Worm (Caenorhabditis elegans) whole organism, young adult: ENCODE measurements around the gene pld-1.

Experiments
- B0019.2 ChIP-seq: fragments of 200-800 bp; sonication (Bioruptor generic); conservative IDR thresholded peaks from 2 replicates; pipeline ENCODE4 v1.3.6; 2022; ENCODE audit warnings: missing genetic modification reagents, missing genetic modification characterization, missing compliant biosample characterization
- C06A6.2 ChIP-seq: fragments of 200-800 bp; sonication (Bioruptor generic); conservative IDR thresholded peaks from 2 replicates; pipeline ENCODE4 v1.3.6; 2022; ENCODE audit warnings: missing genetic modification characterization, missing compliant biosample characterization
- C17E4.6 ChIP-seq: fragments of 200-800 bp; sonication (Bioruptor generic); IDR thresholded peaks from 2 replicates; pipeline ENCODE4 v1.3.6; 2022; ENCODE audit warnings: missing genetic modification reagents, missing genetic modification characterization, missing compliant biosample characterization
- F10E7.11 ChIP-seq: sonication (generic microtip); optimal IDR thresholded peaks from 2 replicates; lab custom pipeline; 2017; ENCODE audit warnings: mild to moderate bottlenecking, missing genetic modification characterization, moderate library complexity, missing compliant biosample characterization
- F23B12.7 ChIP-seq: sonication (generic microtip); optimal IDR thresholded peaks from 2 replicates; lab custom pipeline; 2017; ENCODE audit warnings: missing genetic modification characterization, mild to moderate bottlenecking, missing compliant biosample characterization, antibody characterized with exemption, moderate library complexity; ENCODE audit not compliant: insufficient read depth
- F37B4.10 ChIP-seq: fragments of 200-800 bp; sonication (Bioruptor generic); IDR thresholded peaks from 2 replicates; pipeline ENCODE4 v1.3.6; 2022; ENCODE audit warnings: missing genetic modification characterization, missing compliant biosample characterization
- Y53G8AR.9 ChIP-seq: fragments of 200-800 bp; sonication (Bioruptor generic); conservative IDR thresholded peaks from 2 replicates; pipeline ENCODE4 v1.3.6; 2022; ENCODE audit warnings: missing genetic modification reagents, missing genetic modification characterization, missing compliant biosample characterization
- Y79H2A.3 ChIP-seq: fragments of 200-800 bp; sonication (Bioruptor generic); conservative IDR thresholded peaks from 2 replicates; pipeline ENCODE4 v1.3.6; 2022; ENCODE audit warnings: missing genetic modification reagents, missing genetic modification characterization, missing compliant biosample characterization
- Y95B8A.8 ChIP-seq: fragments of 200-800 bp; sonication (Bioruptor generic); IDR thresholded peaks from 2 replicates; pipeline ENCODE4 v1.3.6; 2022; ENCODE audit warnings: missing genetic modification reagents, missing genetic modification characterization, missing compliant biosample characterization
- ama-1 ChIP-seq, 3 experiments: fragments of 150-350 bp in 1 of 3; sonication (generic microtip) in 2 of 3; optimal IDR thresholded peaks; 2 replicates each; lab custom pipeline; 2014 to 2018; ENCODE audit warnings: missing biosample characterization in 2 of 3, missing genetic modification characterization in 2 of 3, missing genetic modification reagents in 2 of 3
- aptf-3 ChIP-seq: fragments of 200-800 bp; sonication (Bioruptor generic); IDR thresholded peaks from 2 replicates; pipeline ENCODE4 v1.3.6; 2022; ENCODE audit warnings: missing genetic modification characterization, missing compliant biosample characterization
- atf-7 ChIP-seq: sonication (generic microtip); optimal IDR thresholded peaks from 2 replicates; lab custom pipeline; 2017; ENCODE audit warnings: mild to moderate bottlenecking, missing genetic modification characterization, missing compliant biosample characterization
- attf-5 ChIP-seq: fragments of 200-800 bp; sonication (Bioruptor generic); optimal IDR thresholded peaks from 2 replicates; lab custom pipeline; 2018; ENCODE audit warnings: mild to moderate bottlenecking, missing genetic modification characterization, missing compliant biosample characterization
- ccch-3 ChIP-seq: fragments of 200-800 bp; sonication (Bioruptor generic); optimal IDR thresholded peaks from 2 replicates; lab custom pipeline; 2018; ENCODE audit warnings: mild to moderate bottlenecking, missing genetic modification characterization, missing compliant biosample characterization
- cebp-2 ChIP-seq: fragments of 200-800 bp; sonication (Bioruptor generic); IDR thresholded peaks from 2 replicates; pipeline ENCODE4 v1.3.6; 2022; ENCODE audit warnings: missing genetic modification characterization, missing compliant biosample characterization
- ceh-91 ChIP-seq: fragments of 200-800 bp; sonication (Bioruptor generic); IDR thresholded peaks from 2 replicates; pipeline ENCODE4 v1.3.6; 2022; ENCODE audit warnings: missing genetic modification reagents, missing genetic modification characterization, missing compliant biosample characterization
- ets-4 ChIP-seq: fragments of 200-800 bp; sonication (Bioruptor generic); optimal IDR thresholded peaks from 2 replicates; lab custom pipeline; 2018; ENCODE audit warnings: mild to moderate bottlenecking, missing genetic modification characterization, missing compliant biosample characterization
- hlh-12 ChIP-seq: sonication (generic microtip); optimal IDR thresholded peaks from 2 replicates; lab custom pipeline; 2016; ENCODE audit warnings: missing genetic modification characterization, missing compliant biosample characterization
- hlh-26 ChIP-seq: fragments of 200-800 bp; sonication (Bioruptor generic); conservative IDR thresholded peaks from 2 replicates; pipeline ENCODE4 v1.3.6; 2022; ENCODE audit warnings: missing genetic modification reagents, missing genetic modification characterization, missing compliant biosample characterization
- hrde-1 ChIP-seq: sonication (generic microtip); optimal IDR thresholded peaks from 2 replicates; lab custom pipeline; 2016; ENCODE audit warnings: missing genetic modification characterization, mild to moderate bottlenecking, missing compliant biosample characterization, moderate library complexity, missing genotype, missing genetic modification reagents, borderline replicate concordance
- lag-1 ChIP-seq: fragments of 200-800 bp; sonication (Bioruptor generic); IDR thresholded peaks from 2 replicates; pipeline ENCODE4 v1.3.6; 2022; ENCODE audit warnings: missing genetic modification reagents, missing genetic modification characterization, missing compliant biosample characterization
- let-607 ChIP-seq, 2 experiments: fragments of 200-800 bp in 1 of 2; sonication (Bioruptor generic) in 1 of 2; sonication (generic microtip) in 1 of 2; optimal IDR thresholded peaks; 2 replicates each; lab custom pipeline; 2016 to 2018; ENCODE audit warnings: mild to moderate bottlenecking in 2 of 2, missing compliant biosample characterization in 2 of 2, missing genetic modification characterization in 2 of 2, moderate library complexity in 2 of 2, missing genotype in 1 of 2
- lin-35 ChIP-seq, 3 experiments: fragments of 150-350 bp in 2 of 3; sonication (generic microtip) in 1 of 3; optimal IDR thresholded peaks; 2 replicates each; lab custom pipeline; 2014 to 2018; ENCODE audit warnings: missing biosample characterization in 3 of 3, missing genetic modification characterization in 3 of 3, missing genetic modification reagents in 3 of 3
- lin-40 ChIP-seq: sonication (generic microtip); optimal IDR thresholded peaks from 2 replicates; lab custom pipeline; 2016; ENCODE audit warnings: missing genetic modification characterization, mild to moderate bottlenecking, missing compliant biosample characterization, missing genotype, missing genetic modification reagents
- lsl-1 ChIP-seq: fragments of 200-800 bp; sonication (Bioruptor generic); optimal IDR thresholded peaks from 2 replicates; lab custom pipeline; 2018; ENCODE audit warnings: mild to moderate bottlenecking, missing genetic modification characterization, moderate library complexity, missing compliant biosample characterization
- madf-10 ChIP-seq: sonication (generic microtip); optimal IDR thresholded peaks from 2 replicates; lab custom pipeline; 2016; ENCODE audit warnings: mild to moderate bottlenecking, missing genetic modification characterization, missing compliant biosample characterization
- madf-3 ChIP-seq: fragments of 200-800 bp; sonication (Bioruptor generic); IDR thresholded peaks from 2 replicates; pipeline ENCODE4 v1.3.6; 2022; ENCODE audit warnings: missing genetic modification reagents, missing genetic modification characterization, missing compliant biosample characterization
- madf-6 ChIP-seq: fragments of 200-800 bp; sonication (Bioruptor generic); IDR thresholded peaks from 2 replicates; pipeline ENCODE4 v1.3.6; 2022; ENCODE audit warnings: missing genetic modification reagents, missing genetic modification characterization, missing compliant biosample characterization
- madf-8 ChIP-seq: fragments of 200-800 bp; sonication (Bioruptor generic); conservative IDR thresholded peaks from 2 replicates; pipeline ENCODE4 v1.3.6; 2022; ENCODE audit warnings: missing genetic modification reagents, missing genetic modification characterization, missing compliant biosample characterization
- nfyb-1 ChIP-seq: fragments of 200-800 bp; sonication (Bioruptor generic); IDR thresholded peaks from 2 replicates; pipeline ENCODE4 v1.3.6; 2022; ENCODE audit warnings: missing genetic modification reagents, missing genetic modification characterization, missing compliant biosample characterization
- nhr-80 ChIP-seq: sonication (generic microtip); optimal IDR thresholded peaks from 2 replicates; lab custom pipeline; 2016; ENCODE audit warnings: missing genetic modification characterization, missing compliant biosample characterization
- pbrm-1 ChIP-seq: fragments of 200-800 bp; sonication (Bioruptor generic); IDR thresholded peaks from 2 replicates; pipeline ENCODE4 v1.3.6; 2022; ENCODE audit warnings: missing genetic modification reagents, missing genetic modification characterization, missing compliant biosample characterization
- repo-1 ChIP-seq: sonication (generic microtip); optimal IDR thresholded peaks from 2 replicates; lab custom pipeline; 2017; ENCODE audit warnings: mild to moderate bottlenecking, missing genetic modification characterization, missing compliant biosample characterization
- sdz-38 ChIP-seq: sonication (generic microtip); optimal IDR thresholded peaks from 2 replicates; lab custom pipeline; 2016; ENCODE audit warnings: missing genotype, missing genetic modification characterization, missing compliant biosample characterization
- sea-2 ChIP-seq: fragments of 200-800 bp; sonication (Bioruptor generic); IDR thresholded peaks from 2 replicates; pipeline ENCODE4 v1.3.6; 2022; ENCODE audit warnings: missing genetic modification characterization, missing compliant biosample characterization
- unc-62 ChIP-seq: fragments of 150-350 bp; optimal IDR thresholded peaks from 2 replicates; lab custom pipeline; 2014; ENCODE audit warnings: missing biosample characterization, missing genetic modification reagents, missing genetic modification characterization
- zim-3 ChIP-seq: sonication (generic microtip); optimal IDR thresholded peaks from 2 replicates; lab custom pipeline; 2017; ENCODE audit warnings: mild to moderate bottlenecking, missing genetic modification characterization, moderate library complexity, missing compliant biosample characterization
- ztf-22 ChIP-seq: fragments of 200-800 bp; sonication (Bioruptor generic); optimal IDR thresholded peaks from 2 replicates; lab custom pipeline; 2018; ENCODE audit warnings: mild to moderate bottlenecking, missing genetic modification characterization, moderate library complexity, missing compliant biosample characterization
- ztf-3 ChIP-seq: fragments of 200-800 bp; sonication (Bioruptor generic); optimal IDR thresholded peaks from 2 replicates; lab custom pipeline; 2018; ENCODE audit warnings: mild to moderate bottlenecking, missing genetic modification characterization, missing compliant biosample characterization

Gene pld-1

ce11 chrII:5105020-5105419 is 13.5 kb upstream of the pld-1 start (continued):
- TF ChIP-seq ama-1 (optimal IDR thresholded peaks at IDR 0.05; lab: Kevin White, UChicago) (no peak), ama-1 (GFP tag; optimal IDR thresholded peaks at IDR 0.05; lab: Kevin White, UChicago) (peak; percentile 90 to 94), zim-3 (tag; lab: Kevin White, UChicago) (peak; percentile 93), Y53G8AR.9 (GFP tag; lab: Robert Waterston, UW) (peak; percentile 61), sdz-38 (tag; lab: Kevin White, UChicago) (no peak), Y95B8A.8 (GFP tag; lab: Robert Waterston, UW) (no peak), aptf-3 (GFP tag; lab: Robert Waterston, UW) (0 out of 2 replicates have a peak, but pooled peaks have one; percentile 58), hrde-1 (peak; percentile 90), repo-1 (tag; lab: Kevin White, UChicago) (peak; percentile 79)

DNA sequence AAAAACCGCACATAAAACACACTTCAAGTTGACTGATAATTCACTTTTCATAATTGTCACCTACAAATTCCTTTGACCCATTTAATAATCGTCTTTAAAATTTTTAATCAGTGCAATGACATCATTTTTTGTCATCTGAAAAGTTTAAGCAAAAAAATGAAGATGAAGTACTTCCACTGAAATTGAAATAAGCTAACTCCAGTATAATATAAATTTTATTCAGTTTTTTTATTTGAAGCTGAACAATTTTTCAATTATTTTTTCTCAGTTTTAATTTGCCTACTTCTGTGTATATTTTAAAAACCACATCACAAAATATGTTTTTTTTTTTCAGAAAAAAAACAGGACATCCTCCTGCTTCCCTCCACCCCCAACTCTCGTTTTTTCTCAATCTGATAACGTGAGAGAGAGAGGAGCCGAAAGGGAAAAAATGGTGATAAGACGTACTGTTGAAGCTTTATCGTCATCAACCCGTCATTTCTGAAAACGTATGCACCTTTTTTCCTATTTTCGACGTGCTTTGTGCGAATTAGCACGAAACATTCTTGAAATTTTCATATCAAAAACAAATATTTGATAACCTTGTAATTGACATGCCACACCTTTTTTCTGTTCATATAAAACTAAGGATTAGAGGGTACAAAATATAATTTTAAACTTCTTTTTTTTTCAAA is 12.4 kb upstream of the pld-1 start, which contains the start of the genes C04G6.11 and mpk-2:
Gene C04G6.11 (minus strand): TSS at position 51 of the 674 bp plus-strand sequence.
Gene mpk-2 (plus strand): TSS at position 335 of the 674 bp plus-strand sequence.
- no peak for TF ChIP-seq madf-6 (GFP tag; lab: Robert Waterston, UW)
- TF ChIP-seq hlh-26 (GFP tag; lab: Robert Waterston, UW): no peak
- TF ChIP-seq F23B12.7 (tag; lab: Kevin White, UChicago): no peak
- no peak for TF ChIP-seq F37B4.10 (GFP tag; lab: Robert Waterston, UW)
- no peak for TF ChIP-seq lsl-1 (GFP tag; lab: Kevin White, UChicago)
- peak; percentile 44 for TF ChIP-seq unc-62
- no peak for TF ChIP-seq Y79H2A.3
- no peak for TF ChIP-seq sea-2 (GFP tag; lab: Robert Waterston, UW)
- no peak for TF ChIP-seq hrde-1
- TF ChIP-seq lin-40: no peak
- TF ChIP-seq madf-10 (tag; lab: Kevin White, UChicago): peak; percentile 22
- no peak for TF ChIP-seq F10E7.11 (tag; lab: Kevin White, UChicago)
- TF ChIP-seq repo-1 (tag; lab: Kevin White, UChicago): no peak
- peak; percentile 93 for TF ChIP-seq nhr-80 (tag; lab: Kevin White, UChicago)
- no peak for TF ChIP-seq madf-8 (GFP tag; lab: Robert Waterston, UW)
- peak; percentile 58 for TF ChIP-seq ztf-22
- no peak for TF ChIP-seq lag-1
- no peak for TF ChIP-seq ccch-3 (GFP tag; lab: Kevin White, UChicago)
- TF ChIP-seq ztf-3 (GFP tag; lab: Kevin White, UChicago): no peak
- no peak for TF ChIP-seq ets-4 (GFP tag; lab: Kevin White, UChicago)
- TF ChIP-seq C06A6.2: no peak
- TF ChIP-seq cebp-2: no peak
- TF ChIP-seq let-607 (tag; optimal IDR thresholded peaks at IDR 0.05; lab: Kevin White, UChicago): peak; percentile 21 to 40
- no peak for TF ChIP-seq hlh-12 (tag; lab: Kevin White, UChicago)
- no peak for TF ChIP-seq madf-3 (GFP tag; lab: Robert Waterston, UW)
- no peak for TF ChIP-seq C17E4.6 (GFP tag; lab: Robert Waterston, UW)
- peak; percentile 75 for TF ChIP-seq atf-7 (tag; lab: Kevin White, UChicago)
- TF ChIP-seq, all 124 proteins: peak for 6

DNA sequence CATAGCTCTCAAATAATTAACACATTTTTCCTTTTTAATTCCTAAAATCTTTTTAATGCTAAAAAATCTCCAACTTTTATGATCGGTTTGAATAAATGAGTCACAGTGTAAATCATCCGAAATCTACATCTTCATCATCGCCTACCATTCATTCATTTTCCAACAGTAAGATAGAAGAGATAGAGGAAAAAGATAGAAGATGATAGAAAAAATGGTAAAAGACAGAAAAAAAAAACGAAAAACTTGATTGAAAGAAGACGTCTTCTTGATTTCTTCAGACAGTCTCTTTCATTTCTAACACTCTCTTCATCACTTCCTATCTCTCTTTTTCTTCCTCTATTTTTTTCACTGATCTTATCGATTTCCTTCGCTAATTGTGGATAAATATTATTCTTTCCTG is 11.7 kb upstream of the pld-1 start:
- TF ChIP-seq lin-35 (GFP tag; optimal IDR thresholded peaks at IDR 0.05; lab: Kevin White, UChicago): no peak
- no peak for TF ChIP-seq B0019.2 (GFP tag; lab: Robert Waterston, UW)
- no peak for TF ChIP-seq repo-1 (tag; lab: Kevin White, UChicago)
- no peak for TF ChIP-seq let-607 (tag; optimal IDR thresholded peaks at IDR 0.05; lab: Kevin White, UChicago)
- no peak for TF ChIP-seq pbrm-1 (GFP tag; lab: Robert Waterston, UW)
- no peak for TF ChIP-seq nfyb-1 (GFP tag; lab: Robert Waterston, UW)
- no peak for TF ChIP-seq cebp-2
- TF ChIP-seq hrde-1: no peak
- no peak for TF ChIP-seq ceh-91 (GFP tag; lab: Robert Waterston, UW)
- no peak for TF ChIP-seq madf-6 (GFP tag; lab: Robert Waterston, UW)
- TF ChIP-seq attf-5: no peak
- no peak for TF ChIP-seq ztf-3 (GFP tag; lab: Kevin White, UChicago)
